Fruit fly (Drosophila melanogaster): ENCODE data around the gene CG9330.

The CG9330 gene

DNA sequence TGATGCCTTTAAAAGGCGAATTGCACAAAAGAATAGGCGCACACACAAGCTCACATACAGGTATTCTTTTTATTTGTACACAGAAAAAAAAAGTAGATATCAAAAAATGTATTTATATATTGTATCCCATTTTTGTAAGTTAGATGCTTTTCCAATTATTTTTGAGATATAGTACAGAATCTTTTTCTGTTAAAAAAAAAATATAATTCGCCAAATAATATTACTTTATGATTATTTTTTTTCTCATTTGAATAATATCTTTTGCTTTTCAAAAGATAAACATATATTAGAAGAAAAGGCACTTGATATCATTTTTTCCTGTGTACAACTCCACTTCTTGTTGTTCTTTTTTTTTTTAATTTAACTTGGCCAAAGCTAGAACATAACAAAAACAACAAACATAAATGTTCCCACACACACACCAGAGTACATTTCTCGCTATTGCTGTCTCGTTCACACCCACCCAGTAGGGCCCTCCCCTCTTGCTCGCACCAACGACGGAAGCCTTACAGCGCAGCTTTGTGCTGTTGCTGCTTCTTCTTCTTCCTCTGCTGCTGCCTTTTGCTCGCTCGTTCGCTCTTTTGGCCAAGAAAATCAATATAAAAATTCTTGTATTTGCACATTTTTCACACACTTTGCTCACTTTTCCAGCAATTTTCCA, 48.9 kb downstream of the CG9330 start (continued):
- TF ChIP-seq CG34376 (GFP tag; optimal IDR thresholded peaks at IDR 0.05) (no peak), stwl (tag; optimal IDR thresholded peaks at IDR 0.05) (no peak), CG30431 (GFP tag; optimal IDR thresholded peaks at IDR 0.05) (no peak), lbe (GFP tag; optimal IDR thresholded peaks at IDR 0.05) (no peak), CG18619 (GFP tag; optimal IDR thresholded peaks at IDR 0.05) (peak; percentile 57), Ravus (GFP tag; IDR thresholded peaks at IDR 0.05) (peak; percentile 69), CG3407 (GFP tag; optimal IDR thresholded peaks at IDR 0.05) (no peak), Blimp-1 (GFP tag; optimal IDR thresholded peaks at IDR 0.05) (peak; percentile 90), Bteb2 (GFP tag; optimal IDR thresholded peaks at IDR 0.05) (peak; percentile 14), CG6854 (GFP tag; optimal IDR thresholded peaks at IDR 0.05) (peak; percentile 54), hkb (optimal IDR thresholded peaks at IDR 0.05) (no peak), hkb (GFP tag; IDR thresholded peaks at IDR 0.05) (peak; percentile 54), Hmr (GFP tag; optimal IDR thresholded peaks at IDR 0.05) (peak; percentile 82), CG7786 (GFP tag; optimal IDR thresholded peaks at IDR 0.05) (no peak), ci (GFP tag; IDR thresholded peaks at IDR 0.05) (peak; percentile 10; the same call in 1 of the 3 replicates), CG8478 (optimal IDR thresholded peaks at IDR 0.05) (no peak), nau (GFP tag; optimal IDR thresholded peaks at IDR 0.05) (no peak), unc-4 (GFP tag; IDR thresholded peaks at IDR 0.05; ENCODE audit: partially characterized antibody) (no peak), CG3995 (GFP tag; optimal IDR thresholded peaks at IDR 0.05) (no peak), nmo (GFP tag; optimal IDR thresholded peaks at IDR 0.05) (peak; percentile 82), luna (GFP tag; optimal IDR thresholded peaks at IDR 0.05) (no peak), Fer2 (tag; optimal IDR thresholded peaks at IDR 0.05) (peak; percentile 79), CG3838 (GFP tag; optimal IDR thresholded peaks at IDR 0.05) (no peak), jing (GFP tag; optimal IDR thresholded peaks at IDR 0.05) (no peak), ERR (GFP tag; optimal IDR thresholded peaks at IDR 0.05) (no peak), slp2 (GFP tag; optimal IDR thresholded peaks at IDR 0.05) (no peak), lab (GFP tag; optimal IDR thresholded peaks at IDR 0.05) (peak; percentile 82), Meics (GFP tag; optimal IDR thresholded peaks at IDR 0.05) (peak; percentile 89), CG4820 (GFP tag; optimal IDR thresholded peaks at IDR 0.05) (peak; percentile 56), NC2β (GFP tag; optimal IDR thresholded peaks at IDR 0.05) (no peak), Elba2 (GFP tag; optimal IDR thresholded peaks at IDR 0.05) (no peak), chn (GFP tag; optimal IDR thresholded peaks at IDR 0.05) (no peak), pum (GFP tag; optimal IDR thresholded peaks at IDR 0.05) (no peak), chm (GFP tag; IDR thresholded peaks at IDR 0.05) (no peak), Deaf1 (tag; optimal IDR thresholded peaks at IDR 0.05) (peak; percentile 53), Bdp1 (GFP tag; optimal IDR thresholded peaks at IDR 0.05) (no peak), CG5953 (GFP tag; IDR thresholded peaks at IDR 0.05) (no peak), Stat92E (GFP tag; optimal IDR thresholded peaks at IDR 0.05) (no peak), emc (GFP tag; optimal IDR thresholded peaks at IDR 0.05) (no peak), CG11504 (tag; optimal IDR thresholded peaks at IDR 0.05) (peak; percentile 90), CG1603 (tag; optimal IDR thresholded peaks at IDR 0.05) (no peak), wor (GFP tag; IDR thresholded peaks at IDR 0.05) (no peak), crc (GFP tag; optimal IDR thresholded peaks at IDR 0.05) (no peak), phol (tag; optimal IDR thresholded peaks at IDR 0.05) (peak; percentile 89), Tbp (GFP tag; optimal IDR thresholded peaks at IDR 0.05) (no peak), CG7839 (tag; optimal IDR thresholded peaks at IDR 0.05) (peak; percentile 91), CG7271 (tag; optimal IDR thresholded peaks at IDR 0.05) (peak; percentile 82), kni (GFP tag; optimal IDR thresholded peaks at IDR 0.05) (no peak), CG10565 (GFP tag; optimal IDR thresholded peaks at IDR 0.05) (no peak), pho (GFP tag; optimal IDR thresholded peaks at IDR 0.05) (no peak), Abd-B (GFP tag; optimal IDR thresholded peaks at IDR 0.05) (peak; percentile 86)
